Fruit fly (Drosophila melanogaster) whole organism, embryonic: Measurements from ENCODE around the gene Schip1.
A peak's percentile ranks its signal among the peaks of the same experiment; 100 is the strongest.

ENCODE experiments used
- Abd-B ChIP-seq: fragments of 200-800 bp; sonication (Bioruptor generic); optimal IDR thresholded peaks from 2 replicates; lab custom pipeline; 2018; ENCODE audit warnings: missing biosample characterization, mild to moderate bottlenecking, missing genetic modification characterization, moderate library complexity
- Ada2b ChIP-seq: fragments of 200-800 bp; sonication (Bioruptor generic); IDR thresholded peaks from 2 replicates; pipeline ENCODE4 v1.3.6; 2022; ENCODE audit warnings: missing biosample characterization, missing genetic modification characterization
- CG10321 ChIP-seq: fragments of 200-800 bp; sonication (Bioruptor generic); IDR thresholded peaks from 2 replicates; pipeline ENCODE4 v1.3.6; 2022; ENCODE audit warnings: missing biosample characterization, missing genetic modification characterization
- CG12659 ChIP-seq: fragments of 200-800 bp; sonication (Bioruptor generic); optimal IDR thresholded peaks from 3 replicates; lab custom pipeline; 2017; ENCODE audit warnings: mild to moderate bottlenecking, missing biosample characterization, missing genetic modification reagents, missing genetic modification characterization
- CG13287 ChIP-seq: fragments of 200-800 bp; sonication (Bioruptor generic); IDR thresholded peaks from 2 replicates; pipeline ENCODE4 v1.3.6; 2022; ENCODE audit warnings: missing biosample characterization, missing genetic modification characterization; ENCODE audit not compliant: partially characterized antibody
- CG13894 ChIP-seq: fragments of 200-800 bp; sonication (Bioruptor generic); optimal IDR thresholded peaks from 3 replicates; lab custom pipeline; 2018; ENCODE audit warnings: missing biosample characterization, mild to moderate bottlenecking, missing genetic modification characterization, moderate library complexity
- CG15269 ChIP-seq: fragments of 200-800 bp; sonication (Bioruptor generic); optimal IDR thresholded peaks from 2 replicates; lab custom pipeline; 2018; ENCODE audit warnings: missing biosample characterization, mild to moderate bottlenecking, missing genetic modification characterization, moderate library complexity
- CG15514 ChIP-seq: fragments of 200-800 bp; sonication (Bioruptor generic); optimal IDR thresholded peaks from 3 replicates; lab custom pipeline; 2017; ENCODE audit warnings: missing biosample characterization, missing genetic modification characterization, mild to moderate bottlenecking, moderate library complexity, missing genetic modification reagents
- CG15601 ChIP-seq: fragments of 200-800 bp; sonication (Bioruptor generic); optimal IDR thresholded peaks from 3 replicates; lab custom pipeline; 2019; ENCODE audit warnings: missing biosample characterization, mild to moderate bottlenecking, missing genetic modification characterization, moderate library complexity
- CG16813 ChIP-seq: fragments of 200-800 bp; sonication (Bioruptor generic); IDR thresholded peaks from 3 replicates; pipeline ENCODE4 v1.3.6; 2022; ENCODE audit warnings: missing biosample characterization, missing genetic modification characterization; ENCODE audit not compliant: partially characterized antibody
- CG16863 ChIP-seq: fragments of 200-800 bp; sonication (Bioruptor generic); optimal IDR thresholded peaks from 3 replicates; lab custom pipeline; 2016; ENCODE audit warnings: missing biosample characterization, missing genetic modification characterization
- CG17361 ChIP-seq: fragments of 200-800 bp; sonication (Bioruptor generic); IDR thresholded peaks from 3 replicates; pipeline ENCODE4 v1.3.6; 2022; ENCODE audit warnings: missing biosample characterization, missing genetic modification characterization
- CG17802 ChIP-seq: fragments of 200-800 bp; sonication (Bioruptor generic); optimal IDR thresholded peaks from 2 replicates; lab custom pipeline; 2018; ENCODE audit warnings: missing biosample characterization, mild to moderate bottlenecking, missing genetic modification characterization, moderate library complexity
- CG31441 ChIP-seq: fragments of 200-800 bp; sonication (Bioruptor generic); IDR thresholded peaks from 2 replicates; pipeline ENCODE4 v1.3.6; 2022; ENCODE audit warnings: missing biosample characterization, missing genetic modification characterization
- CG32772 ChIP-seq: fragments of 200-800 bp; sonication (Bioruptor generic); IDR thresholded peaks from 2 replicates; pipeline ENCODE4 v1.3.6; 2022; ENCODE audit warnings: missing biosample characterization, missing genetic modification characterization
- CG4404 ChIP-seq: fragments of 200-800 bp; sonication (Bioruptor generic); IDR thresholded peaks from 2 replicates; pipeline ENCODE4 v1.3.6; 2022; ENCODE audit warnings: missing biosample characterization, missing genetic modification characterization
- CG4854 ChIP-seq: fragments of 200-800 bp; sonication (Bioruptor generic); optimal IDR thresholded peaks from 2 replicates; lab custom pipeline; 2016; ENCODE audit warnings: missing biosample characterization, missing genetic modification characterization, inconsistent platforms
- CG8290 ChIP-seq, 3 experiments: fragments of 200-800 bp; sonication (Bioruptor generic); optimal IDR thresholded peaks; 2 replicates each; lab custom pipeline; 2016 to 2019; ENCODE audit warnings: missing biosample characterization in 3 of 3, missing genetic modification characterization in 3 of 3, mild to moderate bottlenecking in 2 of 3, moderate library complexity in 1 of 3
- CG8359 ChIP-seq: fragments of 200-800 bp; sonication (Bioruptor generic); optimal IDR thresholded peaks from 2 replicates; lab custom pipeline; 2017; ENCODE audit warnings: missing biosample characterization, mild to moderate bottlenecking, missing genetic modification characterization, borderline replicate concordance
- Chrac-16 ChIP-seq: fragments of 200-800 bp; sonication (Bioruptor generic); optimal IDR thresholded peaks from 3 replicates; lab custom pipeline; 2016; ENCODE audit warnings: missing biosample characterization, missing genetic modification characterization
- Doc3 ChIP-seq: fragments of 200-800 bp; sonication (Bioruptor generic); IDR thresholded peaks from 3 replicates; pipeline ENCODE4 v1.3.6; 2022; ENCODE audit warnings: missing biosample characterization, missing genetic modification characterization; ENCODE audit not compliant: partially characterized antibody
- Dp ChIP-seq: fragments of 200-800 bp; sonication (Bioruptor generic); optimal IDR thresholded peaks from 2 replicates; lab custom pipeline; 2018; ENCODE audit warnings: missing biosample characterization, mild to moderate bottlenecking, missing genetic modification characterization, moderate library complexity
- Dref ChIP-seq: fragments of 200-800 bp; sonication (Bioruptor generic); IDR thresholded peaks from 2 replicates; pipeline ENCODE4 v1.3.6; 2022; ENCODE audit warnings: missing biosample characterization, missing genetic modification characterization
- E2f2 ChIP-seq: fragments of 200-800 bp; sonication (Bioruptor generic); IDR thresholded peaks from 2 replicates; pipeline ENCODE4 v1.3.6; 2022; ENCODE audit warnings: missing biosample characterization, missing genetic modification characterization
- Gug ChIP-seq: fragments of 200-800 bp; sonication (Bioruptor generic); IDR thresholded peaks from 4 replicates; pipeline ENCODE4 v1.3.6; 2022; ENCODE audit warnings: missing biosample characterization, missing genetic modification characterization
- Hey ChIP-seq: fragments of 200-800 bp; sonication (Bioruptor generic); optimal IDR thresholded peaks from 3 replicates; lab custom pipeline; 2018; ENCODE audit warnings: missing biosample characterization, mild to moderate bottlenecking, missing genetic modification characterization
- Hr51 ChIP-seq, 2 experiments: fragments of 200-800 bp; sonication (Bioruptor generic); optimal IDR thresholded peaks; 2 replicates in 1 of 2; 3 replicates in 1 of 2; lab custom pipeline; 2016 to 2018; ENCODE audit warnings: missing biosample characterization in 2 of 2, missing genetic modification characterization in 2 of 2, mild to moderate bottlenecking in 1 of 2, moderate library complexity in 1 of 2
- Hsf ChIP-seq: fragments of 200-800 bp; sonication (Bioruptor generic); optimal IDR thresholded peaks from 3 replicates; lab custom pipeline; 2016; ENCODE audit warnings: missing biosample characterization, missing genetic modification characterization
- MBD-R2 ChIP-seq: fragments of 200-800 bp; sonication (Bioruptor generic); IDR thresholded peaks from 2 replicates; pipeline ENCODE4 v1.3.6; 2022; ENCODE audit warnings: missing biosample characterization, missing genetic modification characterization
- Oli ChIP-seq: fragments of 200-800 bp; sonication (Bioruptor generic); optimal IDR thresholded peaks from 2 replicates; lab custom pipeline; 2018; ENCODE audit warnings: missing biosample characterization, mild to moderate bottlenecking, missing genetic modification characterization, moderate library complexity
- Opbp ChIP-seq: fragments of 200-800 bp; sonication (Bioruptor generic); IDR thresholded peaks from 3 replicates; pipeline ENCODE4 v1.3.6; 2022; ENCODE audit warnings: missing biosample characterization, missing genetic modification characterization; ENCODE audit not compliant: partially characterized antibody
- chif ChIP-seq, 2 experiments: fragments of 200-800 bp; sonication (Bioruptor generic); optimal IDR thresholded peaks; 3 replicates each; lab custom pipeline; 2016; ENCODE audit warnings: missing biosample characterization in 2 of 2, missing genetic modification characterization in 2 of 2
- ci ChIP-seq: fragments of 200-800 bp; sonication (Bioruptor generic); IDR thresholded peaks from 3 replicates; pipeline ENCODE4 v1.3.6; 2022; ENCODE audit warnings: missing biosample characterization, missing genetic modification characterization
- croc ChIP-seq: fragments of 200-800 bp; sonication (Bioruptor generic); conservative IDR thresholded peaks from 3 replicates; pipeline ENCODE4 v1.3.6; 2022; ENCODE audit warnings: missing biosample characterization, missing genetic modification characterization
- cwo ChIP-seq: fragments of 200-800 bp; sonication (Bioruptor generic); optimal IDR thresholded peaks from 3 replicates; lab custom pipeline; 2017; ENCODE audit warnings: missing biosample characterization, missing genetic modification characterization, mild to moderate bottlenecking, moderate library complexity, missing genetic modification reagents
- gfzf ChIP-seq: fragments of 200-800 bp; sonication (Bioruptor generic); optimal IDR thresholded peaks from 2 replicates; lab custom pipeline; 2016; ENCODE audit warnings: missing biosample characterization, mild to moderate bottlenecking, missing genetic modification characterization, moderate library complexity
- hb ChIP-seq: fragments of 200-800 bp; sonication (Bioruptor generic); IDR thresholded peaks from 3 replicates; pipeline ENCODE4 v1.3.6; 2022; ENCODE audit warnings: missing biosample characterization, missing genetic modification characterization; ENCODE audit not compliant: partially characterized antibody
- her ChIP-seq: fragments of 200-800 bp; sonication (Bioruptor generic); optimal IDR thresholded peaks from 2 replicates; lab custom pipeline; 2016; ENCODE audit warnings: missing biosample characterization, missing genetic modification characterization
- insv ChIP-seq, 2 experiments: fragments of 200-800 bp; sonication (Bioruptor generic); optimal IDR thresholded peaks; 3 replicates each; lab custom pipeline; 2016 to 2018; ENCODE audit warnings: missing biosample characterization in 2 of 2, missing genetic modification characterization in 2 of 2
- nerfin-1 ChIP-seq: fragments of 200-800 bp; sonication (Bioruptor generic); optimal IDR thresholded peaks from 3 replicates; lab custom pipeline; 2019; ENCODE audit warnings: missing biosample characterization, mild to moderate bottlenecking, missing genetic modification characterization, moderate library complexity
- nmo ChIP-seq: fragments of 200-800 bp; sonication (Bioruptor generic); optimal IDR thresholded peaks from 2 replicates; lab custom pipeline; 2018; ENCODE audit warnings: missing biosample characterization, mild to moderate bottlenecking, missing genetic modification characterization, moderate library complexity
- pzg ChIP-seq: fragments of 200-800 bp; sonication (Bioruptor generic); optimal IDR thresholded peaks from 3 replicates; lab custom pipeline; 2018; ENCODE audit warnings: missing biosample characterization, mild to moderate bottlenecking, missing genetic modification characterization, moderate library complexity
- repo ChIP-seq: fragments of 200-800 bp; sonication (Bioruptor generic); optimal IDR thresholded peaks from 2 replicates; lab custom pipeline; 2016; ENCODE audit warnings: missing biosample characterization, missing genetic modification characterization
- ro ChIP-seq: fragments of 200-800 bp; sonication (Bioruptor generic); IDR thresholded peaks from 2 replicates; pipeline ENCODE4 v1.3.6; 2022; ENCODE audit warnings: missing biosample characterization, missing genetic modification characterization
- slbo ChIP-seq: fragments of 200-800 bp; sonication (Bioruptor generic); IDR thresholded peaks from 2 replicates; pipeline ENCODE4 v1.3.6; 2022; ENCODE audit warnings: missing biosample characterization, missing genetic modification characterization
- slp2 ChIP-seq: fragments of 200-800 bp; sonication (Bioruptor generic); optimal IDR thresholded peaks from 2 replicates; lab custom pipeline; 2016; ENCODE audit warnings: missing biosample characterization, missing genetic modification characterization
- sr ChIP-seq: fragments of 200-800 bp; sonication (Bioruptor generic); IDR thresholded peaks from 3 replicates; pipeline ENCODE4 v1.3.6; 2022; ENCODE audit warnings: missing biosample characterization, missing genetic modification characterization
- tll ChIP-seq, 2 experiments: fragments of 200-800 bp in 1 of 2; fragments of >200 bp in 1 of 2; sonication (Bioruptor generic) in 1 of 2; optimal IDR thresholded peaks; 2 replicates each; lab custom pipeline; 2017 to 2019; ENCODE audit warnings: missing biosample characterization in 2 of 2, missing genetic modification characterization in 2 of 2, mild to moderate bottlenecking in 1 of 2, moderate library complexity in 1 of 2
- wor ChIP-seq: fragments of 200-800 bp; sonication (Bioruptor generic); IDR thresholded peaks from 2 replicates; pipeline ENCODE4 v1.3.6; 2022; ENCODE audit warnings: missing biosample characterization, missing genetic modification characterization

Schip1 gene

DNA sequence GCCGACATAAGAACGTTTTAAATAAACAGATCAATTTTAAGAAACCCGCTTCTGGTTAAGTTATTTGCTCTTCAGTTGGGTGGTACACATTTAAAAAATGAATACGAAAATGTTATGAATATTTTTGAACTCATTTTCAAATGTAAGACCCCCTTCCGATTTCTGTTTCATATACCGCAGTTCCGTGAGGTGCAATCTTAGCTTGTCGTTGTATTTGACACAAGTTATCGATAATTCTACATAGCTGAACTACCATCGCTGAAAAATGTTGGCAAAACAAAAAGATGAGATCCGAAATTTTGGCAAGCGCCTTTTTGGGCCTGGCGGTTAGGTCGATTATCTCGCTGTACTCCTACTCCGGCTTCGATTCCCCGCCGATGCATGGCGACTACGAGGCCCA is 48.9 kb upstream of the Schip1 start, which contains the start of gene gny (continued):
- peak; percentile 81 for TF ChIP-seq pzg (GFP tag; lab: Kevin White, UChicago)
- TF ChIP-seq Opbp (GFP tag; lab: Robert Waterston, UW) = no peak
- no peak for TF ChIP-seq nerfin-1 (tag; lab: Kevin White, UChicago)
- no peak for TF ChIP-seq cwo (GFP tag; lab: Kevin White, UChicago)
- TF ChIP-seq Doc3 (GFP tag; lab: Robert Waterston, UW) = no peak
- TF ChIP-seq Hr51 (GFP tag; optimal IDR thresholded peaks at IDR 0.05; lab: Kevin White, UChicago) = no peak
- TF ChIP-seq her (GFP tag; lab: Kevin White, UChicago) = no peak
- no peak for TF ChIP-seq CG17361
- no peak for TF ChIP-seq Gug (GFP tag; lab: Robert Waterston, UW)
- TF ChIP-seq CG15269 (tag; lab: Kevin White, UChicago) = no peak
- TF ChIP-seq CG12659 = no peak
- no peak for TF ChIP-seq CG15601 (tag; lab: Kevin White, UChicago)
- no peak for TF ChIP-seq croc
- no peak for TF ChIP-seq slp2 (GFP tag; lab: Kevin White, UChicago)
- TF ChIP-seq CG4854 (GFP tag; lab: Kevin White, UChicago) = no peak
- no peak for TF ChIP-seq chif (GFP tag; optimal IDR thresholded peaks at IDR 0.05; lab: Kevin White, UChicago)
- TF ChIP-seq CG13287 (GFP tag; lab: Robert Waterston, UW) = peak; percentile 42; the same call in 1 of the 2 replicates
- TF ChIP-seq gfzf (GFP tag; lab: Kevin White, UChicago) = peak; percentile 19
- peak; percentile 88 for TF ChIP-seq MBD-R2 (GFP tag; lab: Robert Waterston, UW)
- no peak for TF ChIP-seq CG8359 (GFP tag; lab: Kevin White, UChicago)
- TF ChIP-seq Ada2b (GFP tag; lab: Robert Waterston, UW) = no peak
- no peak for TF ChIP-seq insv (GFP tag; optimal IDR thresholded peaks at IDR 0.05; lab: Kevin White, UChicago)
- TF ChIP-seq repo (GFP tag; lab: Kevin White, UChicago) = no peak
- no peak for TF ChIP-seq CG10321
- TF ChIP-seq CG13894 (tag; lab: Kevin White, UChicago) = no peak
- no peak for TF ChIP-seq tll (GFP tag; optimal IDR thresholded peaks at IDR 0.05; lab: Kevin White, UChicago)
- peak; percentile 3 for TF ChIP-seq nmo (GFP tag; lab: Kevin White, UChicago)
- TF ChIP-seq Chrac-16 (GFP tag; lab: Kevin White, UChicago) = no peak
- TF ChIP-seq hb (GFP tag; lab: Robert Waterston, UW) = no peak
- peak; percentile 85 for TF ChIP-seq Dref (GFP tag; lab: Robert Waterston, UW)
- peak; percentile 74 for TF ChIP-seq Dp (GFP tag; lab: Kevin White, UChicago)
- TF ChIP-seq E2f2 (GFP tag; lab: Robert Waterston, UW) = peak; percentile 77
- TF ChIP-seq CG15514 (GFP tag; lab: Kevin White, UChicago) = peak; percentile 6
- TF ChIP-seq ro (GFP tag; lab: Robert Waterston, UW) = no peak
- no peak for TF ChIP-seq CG8290 (GFP tag; optimal IDR thresholded peaks at IDR 0.05; lab: Kevin White, UChicago)
- TF ChIP-seq CG8290 (tag; optimal IDR thresholded peaks at IDR 0.05; lab: Kevin White, UChicago) = peak in 1 of 2 experiments; percentile 61
- no peak for TF ChIP-seq CG16863 (GFP tag; lab: Kevin White, UChicago)
- no peak for TF ChIP-seq CG32772 (GFP tag; lab: Robert Waterston, UW)
- peak; percentile 37 for TF ChIP-seq CG17802 (tag; lab: Kevin White, UChicago)
- no peak for TF ChIP-seq sr
- TF ChIP-seq ci = no peak
- no peak for TF ChIP-seq Abd-B
- TF ChIP-seq slbo (GFP tag; lab: Robert Waterston, UW) = no peak
- TF ChIP-seq Hsf (GFP tag; lab: Kevin White, UChicago) = no peak
- TF ChIP-seq wor (GFP tag; lab: Robert Waterston, UW) = no peak
- TF ChIP-seq CG4404 (GFP tag; lab: Robert Waterston, UW) = no peak
- no peak for TF ChIP-seq CG31441 (GFP tag; lab: Robert Waterston, UW)
- TF ChIP-seq Oli = no peak
- TF ChIP-seq CG16813 (GFP tag; lab: Robert Waterston, UW) = peak; percentile 39; the same call in 2 of the 3 replicates
- TF ChIP-seq Hey = no peak
